Fruit fly (Drosophila melanogaster) whole organism, embryonic: ENCODE results near the gene Cdk5alpha.

Experiments used
- Adf1 ChIP-seq: fragments of 200-800 bp; sonication (Bioruptor generic); IDR thresholded peaks from 2 replicates; pipeline ENCODE4 v1.3.6; 2022; ENCODE audit warnings: missing biosample characterization, missing genetic modification characterization
- Antp ChIP-seq: fragments of 200-800 bp; sonication (Bioruptor generic); optimal IDR thresholded peaks from 3 replicates; lab custom pipeline; 2016; ENCODE audit warnings: missing biosample characterization, missing genetic modification characterization
- CG1024 ChIP-seq: fragments of 200-800 bp; sonication (Bioruptor generic); IDR thresholded peaks from 2 replicates; pipeline ENCODE4 v1.3.6; 2022; ENCODE audit warnings: missing biosample characterization, missing genetic modification characterization
- CG10543 ChIP-seq: fragments of 200-800 bp; sonication (Bioruptor generic); optimal IDR thresholded peaks from 3 replicates; lab custom pipeline; 2017; ENCODE audit warnings: missing biosample characterization, mild to moderate bottlenecking, missing genetic modification characterization, moderate library complexity
- CG10979 ChIP-seq: fragments of 200-800 bp; sonication (Bioruptor generic); optimal IDR thresholded peaks from 2 replicates; lab custom pipeline; 2018; ENCODE audit warnings: missing biosample characterization, mild to moderate bottlenecking, missing genetic modification characterization, moderate library complexity
- CG11504 ChIP-seq: fragments of 200-800 bp; sonication (Bioruptor generic); optimal IDR thresholded peaks from 3 replicates; lab custom pipeline; 2019; ENCODE audit warnings: missing biosample characterization, mild to moderate bottlenecking, missing genetic modification characterization, moderate library complexity
- CG12104 ChIP-seq: fragments of 200-800 bp; sonication (Bioruptor generic); optimal IDR thresholded peaks from 3 replicates; lab custom pipeline; 2016; ENCODE audit warnings: missing biosample characterization, missing genetic modification characterization
- CG13624 ChIP-seq: fragments of 200-800 bp; sonication (Bioruptor generic); optimal IDR thresholded peaks from 2 replicates; lab custom pipeline; 2016; ENCODE audit warnings: missing biosample characterization, missing genetic modification characterization
- CG13894 ChIP-seq: fragments of 200-800 bp; sonication (Bioruptor generic); optimal IDR thresholded peaks from 3 replicates; lab custom pipeline; 2018; ENCODE audit warnings: missing biosample characterization, mild to moderate bottlenecking, missing genetic modification characterization, moderate library complexity
- CG14050 ChIP-seq: fragments of 200-800 bp; sonication (Bioruptor generic); IDR thresholded peaks from 3 replicates; pipeline ENCODE4 v1.3.6; 2022; ENCODE audit warnings: missing biosample characterization, missing genetic modification characterization
- CG15011 ChIP-seq: fragments of 200-800 bp; sonication (Bioruptor generic); optimal IDR thresholded peaks from 3 replicates; lab custom pipeline; 2018; ENCODE audit warnings: missing biosample characterization, mild to moderate bottlenecking, missing genetic modification characterization
- CG15514 ChIP-seq: fragments of 200-800 bp; sonication (Bioruptor generic); optimal IDR thresholded peaks from 3 replicates; lab custom pipeline; 2017; ENCODE audit warnings: missing biosample characterization, missing genetic modification characterization, mild to moderate bottlenecking, moderate library complexity, missing genetic modification reagents
- CG16813 ChIP-seq: fragments of 200-800 bp; sonication (Bioruptor generic); IDR thresholded peaks from 3 replicates; pipeline ENCODE4 v1.3.6; 2022; ENCODE audit warnings: missing biosample characterization, missing genetic modification characterization; ENCODE audit not compliant: partially characterized antibody
- CG17802 ChIP-seq: fragments of 200-800 bp; sonication (Bioruptor generic); optimal IDR thresholded peaks from 2 replicates; lab custom pipeline; 2018; ENCODE audit warnings: missing biosample characterization, mild to moderate bottlenecking, missing genetic modification characterization, moderate library complexity
- CG18262 ChIP-seq: fragments of 200-800 bp; optimal IDR thresholded peaks from 3 replicates; lab custom pipeline; 2019; ENCODE audit warnings: missing biosample characterization, mild to moderate bottlenecking, missing genetic modification characterization, moderate library complexity
- CG2120 ChIP-seq: fragments of 200-800 bp; sonication (Bioruptor generic); optimal IDR thresholded peaks from 3 replicates; lab custom pipeline; 2016; ENCODE audit warnings: missing biosample characterization, missing genetic modification characterization
- CG2875 ChIP-seq: fragments of 200-800 bp; sonication (Bioruptor generic); optimal IDR thresholded peaks from 2 replicates; lab custom pipeline; 2017; ENCODE audit warnings: missing biosample characterization, mild to moderate bottlenecking, missing genetic modification characterization, missing genetic modification reagents
- CG31224 ChIP-seq: fragments of 200-800 bp; sonication (Bioruptor generic); IDR thresholded peaks from 2 replicates; pipeline ENCODE4 v1.3.6; 2022; ENCODE audit warnings: missing biosample characterization, missing genetic modification characterization
- CG32767 ChIP-seq: fragments of 200-800 bp; sonication (Bioruptor generic); IDR thresholded peaks from 2 replicates; pipeline ENCODE4 v1.3.6; 2022; ENCODE audit warnings: missing biosample characterization, missing genetic modification characterization
- CG3407 ChIP-seq: fragments of 200-800 bp; sonication (Bioruptor generic); optimal IDR thresholded peaks from 2 replicates; lab custom pipeline; 2018; ENCODE audit warnings: missing biosample characterization, mild to moderate bottlenecking, missing genetic modification characterization
- CG3995 ChIP-seq: fragments of 200-800 bp; sonication (Bioruptor generic); optimal IDR thresholded peaks from 3 replicates; lab custom pipeline; 2016; ENCODE audit warnings: missing biosample characterization, missing genetic modification characterization
- CG6765 ChIP-seq: fragments of 200-800 bp; sonication (Bioruptor generic); optimal IDR thresholded peaks from 3 replicates; lab custom pipeline; 2017; ENCODE audit warnings: missing biosample characterization, mild to moderate bottlenecking, missing genetic modification characterization
- CG7556 ChIP-seq: fragments of 200-800 bp; sonication (Bioruptor generic); optimal IDR thresholded peaks from 2 replicates; lab custom pipeline; 2017; ENCODE audit warnings: missing biosample characterization, mild to moderate bottlenecking, missing genetic modification characterization
- CG8290 ChIP-seq, 3 experiments: fragments of 200-800 bp; sonication (Bioruptor generic); optimal IDR thresholded peaks; 2 replicates each; lab custom pipeline; 2016 to 2019; ENCODE audit warnings: missing biosample characterization in 3 of 3, missing genetic modification characterization in 3 of 3, mild to moderate bottlenecking in 2 of 3, moderate library complexity in 1 of 3
- D19B ChIP-seq: fragments of 200-800 bp; sonication (Bioruptor generic); optimal IDR thresholded peaks from 2 replicates; lab custom pipeline; 2017; ENCODE audit warnings: missing biosample characterization, mild to moderate bottlenecking, missing genetic modification characterization
- Dbx ChIP-seq: fragments of 200-800 bp; sonication (Bioruptor generic); IDR thresholded peaks from 3 replicates; pipeline ENCODE4 v1.3.6; 2022; ENCODE audit warnings: missing biosample characterization, missing genetic modification characterization
- Deaf1 ChIP-seq: fragments of 200-800 bp; optimal IDR thresholded peaks from 3 replicates; lab custom pipeline; 2019; ENCODE audit warnings: missing biosample characterization, mild to moderate bottlenecking, missing genetic modification characterization, moderate library complexity
- Drgx ChIP-seq: fragments of 200-800 bp; sonication (Bioruptor generic); IDR thresholded peaks from 2 replicates; pipeline ENCODE4 v1.3.6; 2022; ENCODE audit warnings: missing biosample characterization, missing genetic modification characterization
- Ets97D ChIP-seq: fragments of 200-800 bp; sonication (Bioruptor generic); optimal IDR thresholded peaks from 3 replicates; lab custom pipeline; 2016; ENCODE audit warnings: missing biosample characterization, missing genetic modification characterization
- Fer2 ChIP-seq: fragments of 200-800 bp; sonication (Bioruptor generic); optimal IDR thresholded peaks from 2 replicates; lab custom pipeline; 2018; ENCODE audit warnings: missing biosample characterization, mild to moderate bottlenecking, missing genetic modification characterization, moderate library complexity
- Oli ChIP-seq: fragments of 200-800 bp; sonication (Bioruptor generic); optimal IDR thresholded peaks from 2 replicates; lab custom pipeline; 2018; ENCODE audit warnings: missing biosample characterization, mild to moderate bottlenecking, missing genetic modification characterization, moderate library complexity
- Rfx ChIP-seq: fragments of 200-800 bp; sonication (Bioruptor generic); IDR thresholded peaks from 2 replicates; pipeline ENCODE4 v1.3.6; 2022; ENCODE audit warnings: missing biosample characterization, missing genetic modification characterization
- Rx ChIP-seq: fragments of 200-800 bp; sonication (Bioruptor generic); IDR thresholded peaks from 2 replicates; pipeline ENCODE4 v1.3.6; 2022; ENCODE audit warnings: missing biosample characterization, missing genetic modification characterization
- Spps ChIP-seq: fragments of 200-800 bp; sonication (Bioruptor generic); optimal IDR thresholded peaks from 2 replicates; lab custom pipeline; 2018; ENCODE audit warnings: missing biosample characterization, mild to moderate bottlenecking, missing genetic modification characterization
- ash1 ChIP-seq: fragments of 200-800 bp; sonication (Bioruptor generic); optimal IDR thresholded peaks from 2 replicates; lab custom pipeline; 2018; ENCODE audit warnings: missing biosample characterization, mild to moderate bottlenecking, missing genetic modification characterization
- bowl ChIP-seq: fragments of 200-800 bp; sonication (Bioruptor generic); IDR thresholded peaks from 2 replicates; pipeline ENCODE4 v1.3.6; 2022; ENCODE audit warnings: missing biosample characterization, missing genetic modification characterization
- chm ChIP-seq: fragments of 200-800 bp; sonication (Bioruptor generic); IDR thresholded peaks from 2 replicates; pipeline ENCODE4 v1.3.6; 2022; ENCODE audit warnings: missing biosample characterization, missing genetic modification characterization
- danr ChIP-seq: fragments of 200-800 bp; sonication (Bioruptor generic); IDR thresholded peaks from 2 replicates; pipeline ENCODE4 v1.3.6; 2022; ENCODE audit warnings: missing biosample characterization, missing genetic modification characterization
- h ChIP-seq: fragments of >200 bp; optimal IDR thresholded peaks from 2 replicates; lab custom pipeline; 2017
- her ChIP-seq: fragments of 200-800 bp; sonication (Bioruptor generic); optimal IDR thresholded peaks from 2 replicates; lab custom pipeline; 2016; ENCODE audit warnings: missing biosample characterization, missing genetic modification characterization
- inv ChIP-seq: fragments of 200-800 bp; sonication (Bioruptor generic); IDR thresholded peaks from 2 replicates; pipeline ENCODE4 v1.3.6; 2022; ENCODE audit warnings: missing biosample characterization, missing genetic modification characterization; ENCODE audit not compliant: partially characterized antibody
- ken ChIP-seq: fragments of 200-800 bp; sonication (Bioruptor generic); IDR thresholded peaks from 3 replicates; pipeline ENCODE4 v1.3.6; 2022; ENCODE audit warnings: missing biosample characterization, missing genetic modification characterization
- kni ChIP-seq: fragments of 200-800 bp; sonication (Bioruptor generic); optimal IDR thresholded peaks from 3 replicates; lab custom pipeline; 2017; ENCODE audit warnings: mild to moderate bottlenecking, missing biosample characterization, missing genetic modification reagents, missing genetic modification characterization
- lmd ChIP-seq: fragments of 200-800 bp; sonication (Bioruptor generic); IDR thresholded peaks from 2 replicates; pipeline ENCODE4 v1.3.6; 2022; ENCODE audit warnings: missing biosample characterization, missing genetic modification characterization
- pros ChIP-seq: fragments of 200-800 bp; sonication (Bioruptor generic); optimal IDR thresholded peaks from 3 replicates; lab custom pipeline; 2019; ENCODE audit warnings: missing biosample characterization, mild to moderate bottlenecking, missing genetic modification characterization, moderate library complexity
- slou ChIP-seq: fragments of 200-800 bp; sonication (Bioruptor generic); optimal IDR thresholded peaks from 3 replicates; lab custom pipeline; 2016; ENCODE audit warnings: missing biosample characterization, missing genetic modification characterization
- so ChIP-seq: fragments of 200-800 bp; sonication (Bioruptor generic); IDR thresholded peaks from 3 replicates; pipeline ENCODE4 v1.3.6; 2022; ENCODE audit warnings: missing biosample characterization, missing genetic modification characterization
- trh ChIP-seq: fragments of 200-800 bp; sonication (Bioruptor generic); optimal IDR thresholded peaks from 2 replicates; lab custom pipeline; 2016; ENCODE audit warnings: missing biosample characterization, missing genetic modification characterization
- vfl ChIP-seq: fragments of 200-800 bp; sonication (Bioruptor generic); optimal IDR thresholded peaks from 2 replicates; lab custom pipeline; 2016; ENCODE audit warnings: missing biosample characterization, missing genetic modification characterization

Gene Cdk5alpha

DNA sequence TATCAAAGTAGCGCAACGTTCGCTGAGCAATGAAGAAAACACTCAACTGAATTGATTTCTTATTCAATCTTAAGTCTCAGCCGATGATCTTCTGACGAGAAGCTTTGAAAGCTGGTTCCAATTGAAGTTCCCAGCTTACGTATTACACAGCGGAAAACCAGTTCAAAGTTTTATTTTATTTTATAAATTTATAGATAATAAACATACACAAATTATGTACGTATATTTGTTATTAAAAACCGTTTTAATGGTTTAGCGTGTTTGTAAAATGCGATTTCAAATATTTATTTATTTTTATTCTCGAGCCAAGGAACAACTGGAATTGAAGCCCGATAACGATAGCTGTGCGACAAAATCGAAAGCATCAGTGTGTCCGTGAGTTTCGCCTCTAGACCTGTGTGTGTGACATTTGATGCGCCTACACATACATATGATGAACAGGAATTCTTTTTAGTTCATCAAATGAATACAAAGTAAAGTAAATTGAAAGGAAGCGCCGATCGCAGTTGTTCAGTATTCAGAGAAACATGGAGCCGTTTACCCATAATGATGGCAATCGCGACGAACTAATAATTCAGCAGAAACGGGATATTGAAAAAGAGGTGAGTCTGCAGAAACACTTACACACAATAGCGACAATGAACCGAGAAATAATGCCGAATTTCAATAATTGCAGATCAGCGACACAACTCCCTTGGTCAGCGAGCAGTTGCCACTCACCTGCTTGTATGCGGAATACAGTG lies 4.1 kb downstream of the Cdk5alpha start, which contains the start of the genes CG5390 and CG4968 (continued):
- TF ChIP-seq CG2120, result peak; percentile 75
- TF ChIP-seq Spps, result peak; percentile 44
- TF ChIP-seq CG31224 (GFP tag; lab: Robert Waterston, UW), result peak; percentile 45; the same call in 1 of the 2 replicates
- no peak for TF ChIP-seq CG2875 (GFP tag; lab: Kevin White, UChicago)
- peak; percentile 66 for TF ChIP-seq CG8290 (GFP tag; optimal IDR thresholded peaks at IDR 0.05; lab: Kevin White, UChicago)
- no peak for TF ChIP-seq CG8290 (tag; optimal IDR thresholded peaks at IDR 0.05; lab: Kevin White, UChicago)
- no peak for TF ChIP-seq ash1
- TF ChIP-seq CG10979 (tag; lab: Kevin White, UChicago), result peak; percentile 62
- peak; percentile 56 for TF ChIP-seq CG3407 (GFP tag; lab: Kevin White, UChicago)
- TF ChIP-seq chm (GFP tag; lab: Robert Waterston, UW), result no peak; the same call in 1 of the 2 replicates
- TF ChIP-seq kni (GFP tag; lab: Kevin White, UChicago), result no peak
- peak; percentile 69 for TF ChIP-seq CG18262 (tag; lab: Kevin White, UChicago)
- no peak for TF ChIP-seq inv (GFP tag; lab: Robert Waterston, UW)
- TF ChIP-seq Antp, result peak; percentile 6
- TF ChIP-seq slou (GFP tag; lab: Kevin White, UChicago), result peak; percentile 55
- peak; percentile 53 for TF ChIP-seq Oli (tag; lab: Kevin White, UChicago)
- TF ChIP-seq CG14050 (GFP tag; lab: Robert Waterston, UW), result peak; percentile 30; the same call in 1 of the 3 replicates
- TF ChIP-seq CG13624 (GFP tag; lab: Kevin White, UChicago), result peak; percentile 43
- TF ChIP-seq CG3995 (GFP tag; lab: Kevin White, UChicago), result peak; percentile 35
- TF ChIP-seq Rfx (GFP tag; lab: Robert Waterston, UW), result peak; percentile 72
- TF ChIP-seq Ets97D, result peak; percentile 77
- TF ChIP-seq CG11504 (tag; lab: Kevin White, UChicago), result no peak
- peak; percentile 17; the same call in 1 of the 2 replicates for TF ChIP-seq CG1024 (GFP tag; lab: Robert Waterston, UW)
- TF ChIP-seq CG17802 (tag; lab: Kevin White, UChicago), result peak; percentile 7
- no peak for TF ChIP-seq her (GFP tag; lab: Kevin White, UChicago)
- TF ChIP-seq trh (GFP tag; lab: Kevin White, UChicago), result no peak
- peak; percentile 70 for TF ChIP-seq CG10543 (GFP tag; lab: Kevin White, UChicago)
- peak; percentile 97 for TF ChIP-seq CG15514
- TF ChIP-seq ken (GFP tag; lab: Robert Waterston, UW), result 0 out of 3 replicates have a peak, but pooled peaks have one; percentile 54
- TF ChIP-seq Fer2 (tag; lab: Kevin White, UChicago), result peak; percentile 59
- peak; percentile 86 for TF ChIP-seq Drgx (GFP tag; lab: Robert Waterston, UW)
- TF ChIP-seq pros (GFP tag; lab: Kevin White, UChicago), result peak; percentile 61
- peak; percentile 30 for TF ChIP-seq CG15011 (GFP tag; lab: Kevin White, UChicago)
- peak; percentile 57; the same call in 1 of the 3 replicates for TF ChIP-seq so
- TF ChIP-seq danr (GFP tag; lab: Robert Waterston, UW), result peak; percentile 49; the same call in 1 of the 2 replicates
- peak; percentile 39 for TF ChIP-seq CG12104 (GFP tag; lab: Kevin White, UChicago)
- no peak for TF ChIP-seq Rx (GFP tag; lab: Robert Waterston, UW)
- no peak for TF ChIP-seq h (lab: Kevin White, UChicago)
- no peak for TF ChIP-seq bowl (GFP tag; lab: Robert Waterston, UW)
- TF ChIP-seq Dbx (GFP tag; lab: Robert Waterston, UW), result peak; percentile 58; the same call in 1 of the 3 replicates
- TF ChIP-seq Deaf1 (tag; lab: Kevin White, UChicago), result no peak
- peak; percentile 62 for TF ChIP-seq CG6765 (GFP tag; lab: Kevin White, UChicago)
- TF ChIP-seq CG32767 (GFP tag; lab: Robert Waterston, UW), result 0 out of 2 replicates have a peak, but pooled peaks have one; percentile 52
- TF ChIP-seq lmd, result peak; percentile 66
- peak; percentile 50 for TF ChIP-seq D19B
- TF ChIP-seq CG13894, result peak; percentile 88
- peak; percentile 30 for TF ChIP-seq vfl (GFP tag; lab: Kevin White, UChicago)
- TF ChIP-seq Adf1 (GFP tag; lab: Robert Waterston, UW), result peak; percentile 48
- peak; percentile 32; the same call in 1 of the 3 replicates for TF ChIP-seq CG16813 (GFP tag; lab: Robert Waterston, UW)
- peak; percentile 71 for TF ChIP-seq CG7556
